Fruit fly (Drosophila melanogaster) whole organism, embryonic: Measurements from ENCODE around the gene CG34269.

ENCODE experiments used
- Ada2b ChIP-seq: fragments of 200-800 bp; sonication (Bioruptor generic); IDR thresholded peaks from 2 replicates; pipeline ENCODE4 v1.3.6; 2022; ENCODE audit warnings: missing biosample characterization, missing genetic modification characterization
- CG10543 ChIP-seq: fragments of 200-800 bp; sonication (Bioruptor generic); optimal IDR thresholded peaks from 3 replicates; lab custom pipeline; 2017; ENCODE audit warnings: missing biosample characterization, mild to moderate bottlenecking, missing genetic modification characterization, moderate library complexity
- CG11093 ChIP-seq: fragments of 200-800 bp; sonication (Bioruptor generic); IDR thresholded peaks from 3 replicates; pipeline ENCODE4 v1.3.6; 2022; ENCODE audit warnings: missing biosample characterization, missing genetic modification characterization
- CG11723 ChIP-seq: fragments of 200-800 bp; sonication (Bioruptor generic); optimal IDR thresholded peaks from 2 replicates; lab custom pipeline; 2017; ENCODE audit warnings: missing biosample characterization, mild to moderate bottlenecking, missing genetic modification characterization
- CG1233 ChIP-seq: fragments of 200-800 bp; sonication (Bioruptor generic); optimal IDR thresholded peaks from 4 replicates; lab custom pipeline; 2018; ENCODE audit warnings: missing biosample characterization, mild to moderate bottlenecking, missing genetic modification characterization
- CG12391 ChIP-seq: fragments of 200-800 bp; sonication (Bioruptor generic); optimal IDR thresholded peaks from 3 replicates; lab custom pipeline; 2018; ENCODE audit warnings: missing biosample characterization, mild to moderate bottlenecking, missing genetic modification characterization, moderate library complexity
- CG12769 ChIP-seq: fragments of 200-800 bp; sonication (Bioruptor generic); optimal IDR thresholded peaks from 2 replicates; lab custom pipeline; 2019; ENCODE audit warnings: missing biosample characterization, mild to moderate bottlenecking, missing genetic modification characterization, moderate library complexity
- CG14014 ChIP-seq: fragments of 200-800 bp; sonication (Bioruptor generic); IDR thresholded peaks from 2 replicates; pipeline ENCODE4 v1.3.6; 2022; ENCODE audit warnings: missing biosample characterization, missing genetic modification characterization
- CG14441 ChIP-seq: fragments of 200-800 bp; sonication (Bioruptor generic); IDR thresholded peaks from 2 replicates; pipeline ENCODE4 v1.3.6; 2022; ENCODE audit warnings: missing biosample characterization, missing genetic modification characterization
- CG15269 ChIP-seq: fragments of 200-800 bp; sonication (Bioruptor generic); optimal IDR thresholded peaks from 2 replicates; lab custom pipeline; 2018; ENCODE audit warnings: missing biosample characterization, mild to moderate bottlenecking, missing genetic modification characterization, moderate library complexity
- CG16815 ChIP-seq: fragments of 200-800 bp; sonication (Bioruptor generic); optimal IDR thresholded peaks from 3 replicates; lab custom pipeline; 2017; ENCODE audit warnings: missing biosample characterization, mild to moderate bottlenecking, missing genetic modification characterization
- CG18011 ChIP-seq: fragments of 200-800 bp; sonication (Bioruptor generic); optimal IDR thresholded peaks from 2 replicates; lab custom pipeline; 2017; ENCODE audit warnings: missing biosample characterization, missing genetic modification characterization, mild to moderate bottlenecking, moderate library complexity, missing genotype
- CG1832 ChIP-seq: fragments of 200-800 bp; sonication (Bioruptor generic); optimal IDR thresholded peaks from 2 replicates; lab custom pipeline; 2017; ENCODE audit warnings: missing biosample characterization, mild to moderate bottlenecking, missing genetic modification characterization, inconsistent platforms
- CG2202 ChIP-seq: fragments of 200-800 bp; sonication (Bioruptor generic); optimal IDR thresholded peaks from 2 replicates; lab custom pipeline; 2018; ENCODE audit warnings: missing biosample characterization, mild to moderate bottlenecking, missing genetic modification characterization
- CG32532 ChIP-seq: fragments of 200-800 bp; sonication (Bioruptor generic); IDR thresholded peaks from 2 replicates; pipeline ENCODE4 v1.3.6; 2022; ENCODE audit warnings: missing biosample characterization, missing genetic modification characterization
- CG34224 ChIP-seq: fragments of 200-800 bp; sonication (Bioruptor generic); IDR thresholded peaks from 3 replicates; pipeline ENCODE4 v1.3.6; 2022; ENCODE audit warnings: missing biosample characterization, missing genetic modification characterization; ENCODE audit not compliant: partially characterized antibody
- CG4707 ChIP-seq: fragments of 200-800 bp; sonication (Bioruptor generic); optimal IDR thresholded peaks from 2 replicates; lab custom pipeline; 2018; ENCODE audit warnings: missing biosample characterization, mild to moderate bottlenecking, missing genetic modification characterization, moderate library complexity
- CG5180 ChIP-seq: fragments of 200-800 bp; sonication (Bioruptor generic); optimal IDR thresholded peaks from 3 replicates; lab custom pipeline; 2017; ENCODE audit warnings: missing biosample characterization, missing genetic modification characterization, mild to moderate bottlenecking, moderate library complexity, missing genetic modification reagents
- CG6175 ChIP-seq: fragments of 200-800 bp; sonication (Bioruptor generic); IDR thresholded peaks from 3 replicates; pipeline ENCODE4 v1.3.6; 2022; ENCODE audit warnings: missing biosample characterization, missing genetic modification characterization
- CG6689 ChIP-seq: fragments of 200-800 bp; sonication (Bioruptor generic); IDR thresholded peaks from 2 replicates; pipeline ENCODE4 v1.3.6; 2022; ENCODE audit warnings: missing biosample characterization, missing genetic modification characterization
- CG9817 ChIP-seq: fragments of 200-800 bp; sonication (Bioruptor generic); optimal IDR thresholded peaks from 2 replicates; lab custom pipeline; 2018; ENCODE audit warnings: missing biosample characterization, mild to moderate bottlenecking, missing genetic modification characterization, moderate library complexity
- D19A ChIP-seq: fragments of 200-800 bp; optimal IDR thresholded peaks from 3 replicates; lab custom pipeline; 2019; ENCODE audit warnings: missing biosample characterization, mild to moderate bottlenecking, missing genetic modification characterization, moderate library complexity
- Deaf1 ChIP-seq: fragments of 200-800 bp; optimal IDR thresholded peaks from 3 replicates; lab custom pipeline; 2019; ENCODE audit warnings: missing biosample characterization, mild to moderate bottlenecking, missing genetic modification characterization, moderate library complexity
- Dek ChIP-seq: fragments of 200-800 bp; sonication (Bioruptor generic); optimal IDR thresholded peaks from 3 replicates; lab custom pipeline; 2019; ENCODE audit warnings: missing biosample characterization, mild to moderate bottlenecking, missing genetic modification characterization, moderate library complexity
- Dfd ChIP-seq, 2 experiments: fragments of >200 bp; optimal IDR thresholded peaks; 2 replicates each; lab custom pipeline; 2017; ENCODE audit warnings: missing biosample characterization in 2 of 2, missing genetic modification characterization in 2 of 2
- Drgx ChIP-seq: fragments of 200-800 bp; sonication (Bioruptor generic); IDR thresholded peaks from 2 replicates; pipeline ENCODE4 v1.3.6; 2022; ENCODE audit warnings: missing biosample characterization, missing genetic modification characterization
- HHEX ChIP-seq: fragments of 200-800 bp; sonication (Bioruptor generic); optimal IDR thresholded peaks from 3 replicates; lab custom pipeline; 2017; ENCODE audit warnings: missing biosample characterization, mild to moderate bottlenecking, missing genetic modification characterization, missing genetic modification reagents
- HLH54F ChIP-seq: fragments of 200-800 bp; sonication (Bioruptor generic); optimal IDR thresholded peaks from 3 replicates; lab custom pipeline; 2016; ENCODE audit warnings: missing biosample characterization, missing genetic modification characterization
- Hmx ChIP-seq: fragments of 200-800 bp; sonication (Bioruptor generic); optimal IDR thresholded peaks from 2 replicates; lab custom pipeline; 2016; ENCODE audit warnings: missing biosample characterization, missing genetic modification characterization
- Optix ChIP-seq: fragments of 200-800 bp; sonication (Bioruptor generic); IDR thresholded peaks from 3 replicates; pipeline ENCODE4 v1.3.6; 2022; ENCODE audit warnings: missing biosample characterization, missing genetic modification characterization
- PHDP ChIP-seq: fragments of 200-800 bp; sonication (Bioruptor generic); optimal IDR thresholded peaks from 3 replicates; lab custom pipeline; 2018; ENCODE audit warnings: missing biosample characterization, mild to moderate bottlenecking, missing genetic modification characterization, moderate library complexity
- Pdp1 ChIP-seq, 2 experiments: fragments of 200-800 bp; sonication (Bioruptor generic); optimal IDR thresholded peaks; 3 replicates each; lab custom pipeline; 2016; ENCODE audit warnings: missing biosample characterization in 2 of 2, missing genetic modification characterization in 2 of 2, mild to moderate bottlenecking in 1 of 2, moderate library complexity in 1 of 2
- Side ChIP-seq: fragments of 200-800 bp; sonication (Bioruptor generic); optimal IDR thresholded peaks from 2 replicates; lab custom pipeline; 2016; ENCODE audit warnings: missing biosample characterization, missing genetic modification characterization
- Taf1 ChIP-seq: fragments of 200-800 bp; sonication (Bioruptor generic); IDR thresholded peaks from 2 replicates; pipeline ENCODE4 v1.3.6; 2022; ENCODE audit warnings: missing biosample characterization, missing genetic modification characterization
- bbx ChIP-seq: fragments of 200-800 bp; sonication (Bioruptor generic); IDR thresholded peaks from 2 replicates; pipeline ENCODE4 v1.3.6; 2022; ENCODE audit warnings: missing biosample characterization, missing genetic modification characterization; ENCODE audit not compliant: partially characterized antibody
- btn ChIP-seq: fragments of 200-800 bp; sonication (Bioruptor generic); optimal IDR thresholded peaks from 2 replicates; lab custom pipeline; 2016; ENCODE audit warnings: missing biosample characterization, missing genetic modification characterization
- cas ChIP-seq: fragments of 200-800 bp; sonication (Bioruptor generic); IDR thresholded peaks from 2 replicates; pipeline ENCODE4 v1.3.6; 2022; ENCODE audit warnings: missing biosample characterization, missing genetic modification characterization
- chm ChIP-seq: fragments of 200-800 bp; sonication (Bioruptor generic); IDR thresholded peaks from 2 replicates; pipeline ENCODE4 v1.3.6; 2022; ENCODE audit warnings: missing biosample characterization, missing genetic modification characterization
- dysf ChIP-seq: fragments of 200-800 bp; sonication (Bioruptor generic); IDR thresholded peaks from 3 replicates; pipeline ENCODE4 v1.3.6; 2022; ENCODE audit warnings: missing biosample characterization, missing genetic modification characterization
- fd64A ChIP-seq: fragments of 200-800 bp; sonication (Bioruptor generic); optimal IDR thresholded peaks from 3 replicates; lab custom pipeline; 2018; ENCODE audit warnings: missing biosample characterization, mild to moderate bottlenecking, missing genetic modification characterization
- ftz-f1 ChIP-seq: fragments of 200-800 bp; sonication (Bioruptor generic); optimal IDR thresholded peaks from 2 replicates; lab custom pipeline; 2016; ENCODE audit warnings: missing biosample characterization, missing genetic modification characterization
- gem ChIP-seq: fragments of 200-800 bp; sonication (Bioruptor generic); optimal IDR thresholded peaks from 2 replicates; lab custom pipeline; 2019; ENCODE audit warnings: missing biosample characterization, mild to moderate bottlenecking, missing genetic modification characterization, moderate library complexity
- grau ChIP-seq: fragments of 200-800 bp; optimal IDR thresholded peaks from 3 replicates; lab custom pipeline; 2019; ENCODE audit warnings: missing biosample characterization, mild to moderate bottlenecking, missing genetic modification characterization, moderate library complexity
- p53 ChIP-seq: fragments of 200-800 bp; sonication (Bioruptor generic); optimal IDR thresholded peaks from 2 replicates; lab custom pipeline; 2016; ENCODE audit warnings: missing biosample characterization, missing genetic modification characterization
- pita ChIP-seq: fragments of 200-800 bp; sonication (Bioruptor generic); optimal IDR thresholded peaks from 2 replicates; lab custom pipeline; 2017; ENCODE audit warnings: missing biosample characterization, mild to moderate bottlenecking, missing genetic modification characterization
- salm ChIP-seq: fragments of 200-800 bp; sonication (Bioruptor generic); optimal IDR thresholded peaks from 2 replicates; lab custom pipeline; 2018; ENCODE audit warnings: missing biosample characterization, mild to moderate bottlenecking, missing genetic modification characterization
- sens ChIP-seq: fragments of 200-800 bp; sonication (Bioruptor generic); peaks from one replicate; lab custom pipeline; 2016; ENCODE audit warnings: missing biosample characterization, missing genetic modification characterization
- stwl ChIP-seq: fragments of 200-800 bp; sonication (Bioruptor generic); optimal IDR thresholded peaks from 3 replicates; lab custom pipeline; 2018; ENCODE audit warnings: missing biosample characterization, mild to moderate bottlenecking, missing genetic modification characterization, moderate library complexity
- sug ChIP-seq: fragments of 200-800 bp; optimal IDR thresholded peaks from 2 replicates; lab custom pipeline; 2019; ENCODE audit warnings: missing biosample characterization, mild to moderate bottlenecking, missing genetic modification characterization, moderate library complexity

The CG34269 gene

dm6 chr3L:510823-511227 is 17.3 kb upstream of the CG34269 start (continued):
- TF ChIP-seq Deaf1 (tag; lab: Kevin White, UChicago) (peak; percentile 76), stwl (tag; lab: Kevin White, UChicago) (no peak), CG2202 (tag; lab: Kevin White, UChicago) (no peak), CG10543 (GFP tag; lab: Kevin White, UChicago) (peak; percentile 65), CG9817 (peak; percentile 5), ftz-f1 (peak; percentile 24), CG15269 (tag; lab: Kevin White, UChicago) (peak; percentile 43), CG6175 (GFP tag; lab: Robert Waterston, UW) (peak; percentile 60; the same call in 2 of the 3 replicates), Optix (GFP tag; lab: Robert Waterston, UW) (no peak), CG32532 (GFP tag; lab: Robert Waterston, UW) (0 out of 2 replicates have a peak, but pooled peaks have one; percentile 36), chm (peak; percentile 45; the same call in 1 of the 2 replicates), Pdp1 (GFP tag; optimal IDR thresholded peaks at IDR 0.05; lab: Kevin White, UChicago) (peak in 1 of 2 experiments; percentile 88), CG12391 (tag; lab: Kevin White, UChicago) (no peak)

- TF ChIP-seq Dek (tag; lab: Kevin White, UChicago) (peak; percentile 35), Drgx (GFP tag; lab: Robert Waterston, UW) (peak; percentile 67), PHDP (peak; percentile 18), btn (GFP tag; lab: Kevin White, UChicago) (no peak), bbx (GFP tag; lab: Robert Waterston, UW) (no peak), CG1832 (GFP tag; lab: Kevin White, UChicago) (no peak), CG11093 (GFP tag; lab: Robert Waterston, UW) (no peak), Hmx (GFP tag; lab: Kevin White, UChicago) (no peak), CG6689 (0 out of 2 replicates have a peak, but pooled peaks have one; percentile 15), cas (GFP tag; lab: Robert Waterston, UW) (no peak), Dfd (GFP tag; optimal IDR thresholded peaks at IDR 0.05; lab: Kevin White, UChicago) (no peak), dysf (GFP tag; lab: Robert Waterston, UW) (0 out of 3 replicates have a peak, but pooled peaks have one; percentile 36), HLH54F (GFP tag; lab: Kevin White, UChicago) (no peak), fd64A (no peak), grau (tag; lab: Kevin White, UChicago) (peak; percentile 26), CG14014 (GFP tag; lab: Robert Waterston, UW) (0 out of 2 replicates have a peak, but pooled peaks have one; percentile 24), CG4707 (GFP tag; lab: Kevin White, UChicago) (no peak), CG1233 (no peak), Ada2b (GFP tag; lab: Robert Waterston, UW) (no peak), p53 (no peak), sug (tag; lab: Kevin White, UChicago) (peak; percentile 72), D19A (tag; lab: Kevin White, UChicago) (no peak), CG14441 (no peak), CG34224 (GFP tag; lab: Robert Waterston, UW) (no peak), CG18011 (GFP tag; lab: Kevin White, UChicago) (no peak), Optix (GFP tag; lab: Robert Waterston, UW) (no peak), CG16815 (GFP tag; lab: Kevin White, UChicago) (no peak), Side (GFP tag; lab: Kevin White, UChicago) (no peak), sens (GFP tag; lab: Kevin White, UChicago) (no peak), CG5180 (no peak), Taf1 (GFP tag; lab: Robert Waterston, UW) (no peak), CG12769 (tag; lab: Kevin White, UChicago) (peak; percentile 26), CG11723 (GFP tag; lab: Kevin White, UChicago) (no peak), HHEX (GFP tag; lab: Kevin White, UChicago) (peak; percentile 12), pita (GFP tag; lab: Kevin White, UChicago) (no peak), gem (peak; percentile 40), salm (no peak)
Measured at dm6 chr3L:511755-512209, 16.4 kb upstream of the CG34269 start.
